Worm (Caenorhabditis elegans) whole organism, L1 larva: Measurements from ENCODE around the gene srw-62.

Experiments
- F16B12.6 ChIP-seq: fragments of 150-350 bp; optimal IDR thresholded peaks from 2 replicates; lab custom pipeline; 2014; ENCODE audit warnings: missing biosample characterization, missing genetic modification characterization
- ama-1 ChIP-seq: fragments of 150-350 bp; optimal IDR thresholded peaks from 2 replicates; lab custom pipeline; 2014
- elt-3 ChIP-seq, 6 experiments: fragments of 150-350 bp in 1 of 6; sonication (generic microtip); optimal IDR thresholded peaks; 2 replicates each; lab custom pipeline; 2017 to 2018; ENCODE audit warnings: missing biosample characterization in 6 of 6, missing genetic modification characterization in 6 of 6, inconsistent platforms in 1 of 6
- mdl-1 ChIP-seq, 2 experiments: fragments of 150-350 bp; optimal IDR thresholded peaks; 2 replicates each; lab custom pipeline; 2014 to 2017; ENCODE audit warnings: missing biosample characterization in 2 of 2, missing genetic modification characterization in 2 of 2, inconsistent platforms in 1 of 2
- nhr-19 ChIP-seq: fragments of 200-800 bp; sonication (Bioruptor generic); conservative IDR thresholded peaks from 2 replicates; pipeline ENCODE4 v1.3.6; 2022; ENCODE audit warnings: missing genetic modification characterization, missing compliant biosample characterization
- nhr-20 ChIP-seq: sonication (generic microtip); optimal IDR thresholded peaks from 2 replicates; lab custom pipeline; 2016; ENCODE audit warnings: mild to moderate bottlenecking, missing genetic modification characterization, missing compliant biosample characterization
- sptf-1 ChIP-seq: fragments of 150-350 bp; optimal IDR thresholded peaks from 2 replicates; lab custom pipeline; 2014; ENCODE audit warnings: missing biosample characterization, missing genetic modification characterization
- swsn-7 ChIP-seq: sonication (generic microtip); optimal IDR thresholded peaks from 2 replicates; lab custom pipeline; 2016; ENCODE audit warnings: missing genetic modification characterization, missing compliant biosample characterization
- zag-1 ChIP-seq: fragments of 150-350 bp; optimal IDR thresholded peaks from 2 replicates; lab custom pipeline; 2014; ENCODE audit warnings: missing biosample characterization, missing genetic modification characterization
- ztf-4 ChIP-seq: fragments of 150-350 bp; optimal IDR thresholded peaks from 2 replicates; lab custom pipeline; 2014; ENCODE audit warnings: missing biosample characterization, missing genetic modification characterization

ce11 chrII:7816163-7816776 is 8.9 kb upstream of the srw-62 start, which contains the start of gene cki-2:
- TF ChIP-seq zag-1 (tag; lab: Kevin White, UChicago) (no peak), sptf-1 (no peak), swsn-7 (tag; lab: Kevin White, UChicago) (no peak), mdl-1 (tag; optimal IDR thresholded peaks at IDR 0.05; lab: Kevin White, UChicago) (no peak), elt-3 (tag; optimal IDR thresholded peaks at IDR 0.05; lab: Kevin White, UChicago) (no peak), nhr-19 (GFP tag; lab: Robert Waterston, UW) (no peak), nhr-20 (tag; lab: Kevin White, UChicago) (peak; percentile 1), ama-1 (no peak), ztf-4 (tag; lab: Kevin White, UChicago) (no peak), F16B12.6 (tag; lab: Kevin White, UChicago) (no peak)
